Fruit fly (Drosophila melanogaster): ENCODE measurements around the gene CG8028.

Gene CG8028

dm6 chrX:19315421-19316260 lies 35.5 kb upstream of the CG8028 start:
- TF ChIP-seq fd96Ca (GFP tag; IDR thresholded peaks at IDR 0.05), result no peak
- TF ChIP-seq gl (tag; optimal IDR thresholded peaks at IDR 0.05), result no peak
- TF ChIP-seq EcR (GFP tag; optimal IDR thresholded peaks at IDR 0.05), result peak; percentile 14
- TF ChIP-seq CG4496 (GFP tag; IDR thresholded peaks at IDR 0.05), result peak; percentile 25; the same call in 1 of the 3 replicates
- TF ChIP-seq CG15710 (tag; optimal IDR thresholded peaks at IDR 0.05), result no peak
- no peak for TF ChIP-seq CG17806 (tag; optimal IDR thresholded peaks at IDR 0.05)

- TF ChIP-seq CG8159 (tag; optimal IDR thresholded peaks at IDR 0.05), result no peak
- TF ChIP-seq Pif1A (GFP tag; optimal IDR thresholded peaks at IDR 0.05), result peak; percentile 18
- no peak for TF ChIP-seq CG32121 (GFP tag; IDR thresholded peaks at IDR 0.05)
- peak; percentile 13 for TF ChIP-seq gl (tag; optimal IDR thresholded peaks at IDR 0.05)
- TF ChIP-seq EcR (GFP tag; optimal IDR thresholded peaks at IDR 0.05), result peak; percentile 85
- peak; percentile 64 for TF ChIP-seq CG12605 (GFP tag; IDR thresholded peaks at IDR 0.05)
- TF ChIP-seq CG4496 (GFP tag; IDR thresholded peaks at IDR 0.05), result peak; percentile 21; the same call in 1 of the 3 replicates
- TF ChIP-seq CG14655 (GFP tag; optimal IDR thresholded peaks at IDR 0.05), result peak; percentile 10
- peak; percentile 63 for TF ChIP-seq CG13204 (GFP tag; optimal IDR thresholded peaks at IDR 0.05)
Measured at dm6 chrX:19314283-19315178, 34.4 kb upstream of the CG8028 start.

- TF ChIP-seq CG8159 (tag; optimal IDR thresholded peaks at IDR 0.05) (no peak), Pif1B (GFP tag; optimal IDR thresholded peaks at IDR 0.05) (no peak), rn (GFP tag; IDR thresholded peaks at IDR 0.05) (no peak), CG34367 (tag; optimal IDR thresholded peaks at IDR 0.05) (no peak), EcR (GFP tag; optimal IDR thresholded peaks at IDR 0.05) (no peak), CG10348 (GFP tag; IDR thresholded peaks at IDR 0.05) (no peak), CG13204 (GFP tag; optimal IDR thresholded peaks at IDR 0.05) (no peak), Pif1A (GFP tag; optimal IDR thresholded peaks at IDR 0.05) (no peak), D1 (tag; optimal IDR thresholded peaks at IDR 0.05) (no peak), Snoo (tag; optimal IDR thresholded peaks at IDR 0.05) (no peak), CG12605 (GFP tag; IDR thresholded peaks at IDR 0.05) (no peak), CG17806 (tag; optimal IDR thresholded peaks at IDR 0.05) (no peak), gl (tag; optimal IDR thresholded peaks at IDR 0.05) (no peak)
Measured at dm6 chrX:19309648-19310047, 29.5 kb upstream of the CG8028 start.

- TF ChIP-seq CG17806 (tag; optimal IDR thresholded peaks at IDR 0.05) (no peak), Pif1B (GFP tag; optimal IDR thresholded peaks at IDR 0.05) (no peak), fd96Ca (GFP tag; IDR thresholded peaks at IDR 0.05) (peak; percentile 33; the same call in 1 of the 3 replicates), Pif1A (GFP tag; optimal IDR thresholded peaks at IDR 0.05) (no peak), EcR (GFP tag; optimal IDR thresholded peaks at IDR 0.05) (no peak), CG14655 (GFP tag; optimal IDR thresholded peaks at IDR 0.05) (no peak), CG32121 (GFP tag; IDR thresholded peaks at IDR 0.05) (peak; percentile 39; the same call in 1 of the 2 replicates), Ets98B (GFP tag; IDR thresholded peaks at IDR 0.05) (no peak)
Measured at dm6 chrX:19307810-19308456, 27.8 kb upstream of the CG8028 start, which contains the start of gene CG8051. Gene CG8051, minus strand, starts transcription at chrX:19307925.

dm6 chrX:19306531-19306930 lies 26.4 kb upstream of the CG8028 start:
- TF ChIP-seq CG14655 (GFP tag; optimal IDR thresholded peaks at IDR 0.05), result no peak
- TF ChIP-seq fd96Ca (GFP tag; IDR thresholded peaks at IDR 0.05), result 0 out of 3 replicates have a peak, but pooled peaks have one; percentile 11

DNA sequence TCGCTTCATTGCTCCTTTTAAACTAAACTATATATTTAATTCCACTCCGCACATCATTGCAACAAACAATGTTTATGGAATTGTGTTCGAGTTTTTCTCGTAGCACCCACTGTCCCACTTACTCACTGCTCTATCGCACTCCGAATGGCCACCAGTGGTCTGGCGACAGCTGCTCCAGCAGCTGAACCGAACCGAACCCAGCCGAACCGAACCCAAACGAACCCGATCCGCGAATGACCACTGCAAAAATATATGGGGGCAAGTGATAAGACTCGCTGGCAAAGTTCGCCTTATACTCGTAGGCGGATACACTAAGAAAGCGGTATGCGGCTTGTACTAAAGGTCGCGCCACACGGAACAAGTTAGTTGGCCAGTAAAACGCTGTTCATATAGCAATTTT lies 25.0 kb upstream of the CG8028 start:
- 0 out of 3 replicates have a peak, but pooled peaks have one; percentile 19 for TF ChIP-seq CG4496 (GFP tag; IDR thresholded peaks at IDR 0.05)
- TF ChIP-seq Ets98B (GFP tag; IDR thresholded peaks at IDR 0.05), result no peak

DNA sequence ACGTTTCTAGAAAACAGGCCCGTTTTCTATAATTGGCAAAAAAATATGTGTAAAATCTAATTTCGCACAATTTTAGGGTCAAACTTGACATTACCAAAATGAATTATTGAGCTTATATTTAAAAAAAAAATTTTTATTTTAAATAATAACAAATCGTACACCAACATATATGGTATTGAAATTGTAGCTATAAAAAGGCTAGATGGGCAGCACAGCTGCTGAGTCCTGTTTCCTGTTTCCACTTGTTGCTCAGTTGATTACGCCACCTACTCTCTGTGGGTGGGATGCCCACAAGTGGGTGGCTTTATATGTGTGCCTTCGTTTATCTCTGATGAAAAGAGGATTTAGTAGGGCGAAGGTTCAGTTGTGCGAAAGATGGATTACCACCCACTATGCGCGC lies 19.2 kb upstream of the CG8028 start:
- TF ChIP-seq CG32121 (GFP tag; IDR thresholded peaks at IDR 0.05) (no peak), CG8301 (tag; optimal IDR thresholded peaks at IDR 0.05) (no peak), CG8159 (tag; optimal IDR thresholded peaks at IDR 0.05) (no peak), CG17806 (tag; optimal IDR thresholded peaks at IDR 0.05) (no peak)

Measured in whole organism, pupa.